Worm (Caenorhabditis elegans) whole organism, young adult: ENCODE measurements around the gene tut-2.

Experiments used
- F49E8.2 ChIP-seq: sonication (generic microtip); optimal IDR thresholded peaks from 3 replicates; lab custom pipeline; 2017; ENCODE audit warnings: missing genetic modification characterization, mild to moderate bottlenecking, missing compliant biosample characterization, antibody characterized with exemption, moderate library complexity; ENCODE audit not compliant: insufficient read depth
- ZK185.1 ChIP-seq: sonication (generic microtip); optimal IDR thresholded peaks from 2 replicates; lab custom pipeline; 2016; ENCODE audit warnings: mild to moderate bottlenecking, missing genetic modification characterization, missing compliant biosample characterization; ENCODE audit not compliant: poor library complexity, severe bottlenecking
- fkh-3 ChIP-seq: sonication (generic microtip); optimal IDR thresholded peaks from 2 replicates; lab custom pipeline; 2016; ENCODE audit warnings: mild to moderate bottlenecking, missing genetic modification characterization, missing compliant biosample characterization
- him-1 ChIP-seq: sonication (generic microtip); optimal IDR thresholded peaks from 2 replicates; lab custom pipeline; 2016; ENCODE audit warnings: missing genotype, missing genetic modification reagents, missing genetic modification characterization, missing compliant biosample characterization
- madf-10 ChIP-seq: sonication (generic microtip); optimal IDR thresholded peaks from 2 replicates; lab custom pipeline; 2016; ENCODE audit warnings: mild to moderate bottlenecking, missing genetic modification characterization, missing compliant biosample characterization
- nhr-90 ChIP-seq: sonication (generic microtip); optimal IDR thresholded peaks from 2 replicates; lab custom pipeline; 2016; ENCODE audit warnings: missing genotype, mild to moderate bottlenecking, missing genetic modification characterization, missing compliant biosample characterization
- tbx-9 ChIP-seq: sonication (generic microtip); optimal IDR thresholded peaks from 2 replicates; lab custom pipeline; 2016; ENCODE audit warnings: borderline replicate concordance, missing genetic modification characterization, inconsistent platforms, missing compliant biosample characterization
- unc-130 ChIP-seq: sonication (generic microtip); optimal IDR thresholded peaks from 2 replicates; lab custom pipeline; 2016; ENCODE audit warnings: missing genetic modification reagents, missing genetic modification characterization, missing compliant biosample characterization

DNA sequence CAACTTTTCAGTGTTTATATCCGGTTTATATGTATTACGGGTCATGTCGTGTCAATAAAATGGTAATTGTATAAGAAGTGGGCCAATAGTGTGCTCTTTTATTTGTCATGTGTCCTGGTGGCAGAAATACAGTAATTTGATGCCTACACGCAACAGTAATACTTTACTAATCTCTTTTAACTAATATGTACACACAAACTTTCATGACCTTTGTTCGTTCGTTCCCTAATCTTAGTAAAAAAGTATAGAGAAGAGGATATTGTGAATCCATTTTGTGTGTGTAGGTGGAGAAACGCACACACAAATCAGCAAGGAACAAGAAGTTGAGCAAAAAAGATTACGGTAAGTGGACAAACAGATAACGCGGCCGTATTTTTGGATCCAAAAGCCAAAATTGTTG, 12.8 kb downstream of the tut-2 start:
- no peak for TF ChIP-seq him-1
- no peak for TF ChIP-seq F49E8.2 (tag; lab: Kevin White, UChicago)
- no peak for TF ChIP-seq tbx-9 (tag; lab: Kevin White, UChicago)
- TF ChIP-seq ZK185.1 (tag; lab: Kevin White, UChicago), result no peak
- TF ChIP-seq unc-130 (GFP tag; lab: Kevin White, UChicago), result no peak
- TF ChIP-seq fkh-3 (tag; lab: Kevin White, UChicago), result no peak
- no peak for TF ChIP-seq nhr-90 (tag; lab: Kevin White, UChicago)
- TF ChIP-seq madf-10, result no peak
